Worm (Caenorhabditis elegans) whole organism, midembryonic: ENCODE results near the gene Y73C8B.2.

Experiments used
- T22C8.4 ChIP-seq: fragments of 200-800 bp; sonication (Bioruptor generic); IDR thresholded peaks from 2 replicates; pipeline ENCODE4 v1.3.6; 2022; ENCODE audit warnings: missing genetic modification characterization, missing compliant biosample characterization
- cog-1 ChIP-seq: sonication (generic microtip); optimal IDR thresholded peaks from 2 replicates; lab custom pipeline; 2016; ENCODE audit warnings: missing genetic modification characterization, missing compliant biosample characterization
- flt-1 ChIP-seq: fragments of 200-800 bp; sonication (Bioruptor generic); IDR thresholded peaks from 2 replicates; pipeline ENCODE4 v1.3.6; 2022; ENCODE audit warnings: missing genetic modification characterization, missing compliant biosample characterization
- klf-2 ChIP-seq: fragments of 200-800 bp; sonication (Bioruptor generic); conservative IDR thresholded peaks from 2 replicates; pipeline ENCODE4 v1.3.6; 2022; ENCODE audit warnings: missing genetic modification reagents, missing genetic modification characterization, missing compliant biosample characterization
- med-1 ChIP-seq: sonication (generic microtip); optimal IDR thresholded peaks from 2 replicates; lab custom pipeline; 2017; ENCODE audit warnings: missing genetic modification characterization, mild to moderate bottlenecking, missing compliant biosample characterization, antibody characterized with exemption, missing genetic modification reagents; ENCODE audit not compliant: insufficient read depth
- ref-1 ChIP-seq: fragments of 200-800 bp; sonication (Bioruptor generic); conservative IDR thresholded peaks from 2 replicates; pipeline ENCODE4 v1.3.6; 2022; ENCODE audit warnings: missing genetic modification reagents, missing genetic modification characterization, missing compliant biosample characterization
- tab-1 ChIP-seq: fragments of 200-800 bp; sonication (Bioruptor generic); IDR thresholded peaks from 2 replicates; pipeline ENCODE4 v1.3.6; 2022; ENCODE audit warnings: missing genetic modification characterization, missing compliant biosample characterization
- ztf-23 ChIP-seq: fragments of 200-800 bp; sonication (Bioruptor generic); IDR thresholded peaks from 2 replicates; pipeline ENCODE4 v1.3.6; 2022; ENCODE audit warnings: missing genetic modification reagents, missing genetic modification characterization, missing compliant biosample characterization
- ztf-29 ChIP-seq: fragments of 200-800 bp; sonication (Bioruptor generic); IDR thresholded peaks from 2 replicates; pipeline ENCODE4 v1.3.6; 2022; ENCODE audit warnings: missing genetic modification reagents, missing genetic modification characterization, missing compliant biosample characterization

ce11 chrV:3218604-3219003, 23.8 kb upstream of the Y73C8B.2 start:
- no peak for TF ChIP-seq tab-1
- no peak for TF ChIP-seq T22C8.4 (GFP tag; lab: Robert Waterston, UW)
- no peak for TF ChIP-seq flt-1 (GFP tag; lab: Robert Waterston, UW)
- no peak for TF ChIP-seq med-1 (GFP tag; lab: Kevin White, UChicago)
- TF ChIP-seq cog-1 (tag; lab: Kevin White, UChicago) = no peak
- TF ChIP-seq ref-1 (GFP tag; lab: Robert Waterston, UW) = no peak
- no peak for TF ChIP-seq klf-2 (GFP tag; lab: Robert Waterston, UW)
- TF ChIP-seq ztf-23 (GFP tag; lab: Robert Waterston, UW) = no peak
- TF ChIP-seq ztf-29 (GFP tag; lab: Robert Waterston, UW) = no peak
